Worm (Caenorhabditis elegans): Measurements from ENCODE around the gene Y51H4A.937.

The Y51H4A.937 gene

DNA sequence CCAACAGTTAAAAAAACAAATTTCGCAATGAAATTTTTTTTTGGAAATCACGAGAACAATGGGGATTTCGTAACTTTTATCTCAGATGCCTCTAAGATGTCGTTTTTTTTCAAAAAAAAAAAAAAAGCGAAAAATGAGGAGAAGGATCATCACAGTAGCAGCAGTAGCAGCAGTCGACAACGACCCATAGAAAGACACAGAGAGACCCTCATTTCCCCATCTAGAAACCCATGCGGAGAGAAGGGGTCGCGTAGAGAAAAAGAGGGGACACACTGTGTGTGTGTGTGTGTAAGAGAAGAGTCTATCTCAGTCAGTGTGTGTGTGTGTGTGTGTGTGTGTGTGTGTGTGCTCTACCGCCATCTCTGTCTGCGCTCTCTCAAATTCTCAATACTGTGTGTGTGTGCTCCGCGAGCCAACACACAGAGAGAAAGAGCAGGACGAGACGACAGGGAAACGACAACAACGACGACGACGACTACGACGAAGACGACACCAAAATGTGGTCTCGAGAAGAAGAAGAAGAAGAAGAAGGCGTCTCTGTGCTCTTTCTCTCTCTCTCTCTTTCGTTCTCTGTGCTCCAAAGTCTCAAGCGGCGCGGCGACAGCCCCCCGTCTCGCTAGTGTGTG, 37.0 kb upstream of the Y51H4A.937 start (continued):
- no peak for TF ChIP-seq ceh-79 (tag; optimal IDR thresholded peaks at IDR 0.05)
- no peak for TF ChIP-seq ceh-100 (GFP tag; IDR thresholded peaks at IDR 0.05)
- no peak for TF ChIP-seq nhr-27 (tag; optimal IDR thresholded peaks at IDR 0.05)
- no peak for TF ChIP-seq nfya-2 (GFP tag; IDR thresholded peaks at IDR 0.05)
- no peak; the same call in 1 of the 2 replicates for TF ChIP-seq B0336.3 (GFP tag; IDR thresholded peaks at IDR 0.05)
- TF ChIP-seq ceh-40 (GFP tag; IDR thresholded peaks at IDR 0.05), result no peak
- peak; percentile 52 for TF ChIP-seq repo-1 (tag; optimal IDR thresholded peaks at IDR 0.05)
- no peak for TF ChIP-seq ets-4 (GFP tag; optimal IDR thresholded peaks at IDR 0.05)
- TF ChIP-seq F39B2.1 (GFP tag; IDR thresholded peaks at IDR 0.05), result no peak
- TF ChIP-seq mes-4 (tag; optimal IDR thresholded peaks at IDR 0.05), result no peak
- no peak for TF ChIP-seq madf-3 (GFP tag; IDR thresholded peaks at IDR 0.05)
- TF ChIP-seq Y53F4B.3 (GFP tag; IDR thresholded peaks at IDR 0.05), result no peak
- TF ChIP-seq rpc-1 (optimal IDR thresholded peaks at IDR 0.05), result no peak
- no peak for TF ChIP-seq rpc-1 (tag; optimal IDR thresholded peaks at IDR 0.05)
- TF ChIP-seq somi-1 (GFP tag; optimal IDR thresholded peaks at IDR 0.05), result no peak
- TF ChIP-seq snpc-3.4 (tag; optimal IDR thresholded peaks at IDR 0.05), result no peak
- TF ChIP-seq ztf-22 (GFP tag; optimal IDR thresholded peaks at IDR 0.05), result no peak
- no peak for TF ChIP-seq B0261.1 (tag; optimal IDR thresholded peaks at IDR 0.05)
- no peak for TF ChIP-seq B0019.2 (GFP tag; conservative IDR thresholded peaks at IDR 0.05)
- no peak for TF ChIP-seq F57C9.4 (tag; optimal IDR thresholded peaks at IDR 0.05)
- no peak for TF ChIP-seq let-526 (GFP tag; IDR thresholded peaks at IDR 0.05)
- no peak for TF ChIP-seq ama-1 (optimal IDR thresholded peaks at IDR 0.05)
- TF ChIP-seq ama-1 (GFP tag; optimal IDR thresholded peaks at IDR 0.05), result peak in 1 of 2 experiments; percentile 4
- TF ChIP-seq F55B11.4 (tag; optimal IDR thresholded peaks at IDR 0.05; ENCODE audit: borderline replicate concordance, insufficient read depth), result no peak
- TF ChIP-seq egl-18 (GFP tag; IDR thresholded peaks at IDR 0.05), result no peak
- no peak for TF ChIP-seq snpc-1.1 (tag; optimal IDR thresholded peaks at IDR 0.05; ENCODE audit: insufficient read depth)
- TF ChIP-seq hmg-1.2 (GFP tag; IDR thresholded peaks at IDR 0.05), result peak; percentile 79
- TF ChIP-seq pha-4 (tag; optimal IDR thresholded peaks at IDR 0.05), result no peak
- no peak for TF ChIP-seq T26A5.8 (tag; optimal IDR thresholded peaks at IDR 0.05)
- no peak for TF ChIP-seq ztf-18 (tag; optimal IDR thresholded peaks at IDR 0.05)
- TF ChIP-seq nhr-90 (tag; optimal IDR thresholded peaks at IDR 0.05), result peak; percentile 8
- peak; percentile 15 for TF ChIP-seq lin-54 (GFP tag; optimal IDR thresholded peaks at IDR 0.05)
- no peak for TF ChIP-seq F37B4.10 (GFP tag; IDR thresholded peaks at IDR 0.05)
- no peak for TF ChIP-seq F52B5.7 (tag; optimal IDR thresholded peaks at IDR 0.05)
- TF ChIP-seq ceh-91 (GFP tag; IDR thresholded peaks at IDR 0.05), result no peak
- no peak for TF ChIP-seq mxl-1 (tag; optimal IDR thresholded peaks at IDR 0.05)
- peak; percentile 55 for TF ChIP-seq ZK185.1 (tag; optimal IDR thresholded peaks at IDR 0.05; ENCODE audit: poor library complexity, severe bottlenecking)
- peak; percentile 39; the same call in 1 of the 2 replicates for TF ChIP-seq dox-1 (GFP tag; IDR thresholded peaks at IDR 0.05)
- no peak for TF ChIP-seq bed-2 (GFP tag; IDR thresholded peaks at IDR 0.05)
- no peak for TF ChIP-seq F10E7.11 (tag; optimal IDR thresholded peaks at IDR 0.05)
- TF ChIP-seq lin-35 (GFP tag; optimal IDR thresholded peaks at IDR 0.05), result peak in 1 of 3 experiments; percentile 64
- TF ChIP-seq rec-8 (tag; optimal IDR thresholded peaks at IDR 0.05), result no peak
- no peak for TF ChIP-seq lsl-1 (GFP tag; optimal IDR thresholded peaks at IDR 0.05)
- no peak for TF ChIP-seq cebp-2 (GFP tag; IDR thresholded peaks at IDR 0.05)
- TF ChIP-seq aptf-3 (GFP tag; IDR thresholded peaks at IDR 0.05), result no peak
- peak; percentile 72 for TF ChIP-seq lin-40 (tag; optimal IDR thresholded peaks at IDR 0.05)
- TF ChIP-seq chd-7 (tag; optimal IDR thresholded peaks at IDR 0.05), result peak; percentile 41
- no peak for TF ChIP-seq Y67H2A.10 (GFP tag; conservative IDR thresholded peaks at IDR 0.05)
- peak; percentile 78 for TF ChIP-seq ztf-3 (GFP tag; optimal IDR thresholded peaks at IDR 0.05)

All from whole organism, young adult.